Worm (Caenorhabditis elegans) whole organism, late embryonic: Measurements from ENCODE around the gene Y46D2A.1.

Source experiments
- ama-1 ChIP-seq: fragments of 150-350 bp; optimal IDR thresholded peaks from 2 replicates; lab custom pipeline; 2014
- ceh-18 ChIP-seq: sonication (generic microtip); optimal IDR thresholded peaks from 2 replicates; lab custom pipeline; 2016; ENCODE audit warnings: missing genetic modification characterization, missing compliant biosample characterization
- ets-4 ChIP-seq: sonication (generic microtip); optimal IDR thresholded peaks from 2 replicates; lab custom pipeline; 2016; ENCODE audit warnings: missing genetic modification characterization, missing compliant biosample characterization
- fkh-10 ChIP-seq: fragments of 150-350 bp; optimal IDR thresholded peaks from 2 replicates; lab custom pipeline; 2014; ENCODE audit warnings: missing biosample characterization, missing genetic modification reagents, missing genetic modification characterization
- fkh-6 ChIP-seq: sonication (generic microtip); optimal IDR thresholded peaks from 2 replicates; lab custom pipeline; 2016; ENCODE audit warnings: missing genetic modification characterization, missing compliant biosample characterization
- lin-11 ChIP-seq: fragments of 200-800 bp; sonication (Bioruptor generic); optimal IDR thresholded peaks from 2 replicates; lab custom pipeline; 2018; ENCODE audit warnings: mild to moderate bottlenecking, missing genetic modification characterization, missing compliant biosample characterization
- nhr-11 ChIP-seq: fragments of 150-350 bp; optimal IDR thresholded peaks from 2 replicates; lab custom pipeline; 2014; ENCODE audit warnings: missing biosample characterization, missing genetic modification characterization
- odd-2 ChIP-seq: sonication (generic microtip); optimal IDR thresholded peaks from 2 replicates; lab custom pipeline; 2017; ENCODE audit warnings: antibody characterized with exemption, mild to moderate bottlenecking, missing genetic modification characterization, missing compliant biosample characterization
- pag-3 ChIP-seq: sonication (generic microtip); optimal IDR thresholded peaks from 2 replicates; lab custom pipeline; 2016; ENCODE audit warnings: missing compliant biosample characterization, missing genetic modification characterization, borderline replicate concordance
- pros-1 ChIP-seq: fragments of 150-350 bp; optimal IDR thresholded peaks from 2 replicates; lab custom pipeline; 2014; ENCODE audit warnings: missing biosample characterization, missing genetic modification reagents, missing genetic modification characterization
- unc-55 ChIP-seq: sonication (generic microtip); optimal IDR thresholded peaks from 2 replicates; lab custom pipeline; 2017; ENCODE audit warnings: missing biosample characterization, missing genetic modification reagents, missing genetic modification characterization
- unc-86 ChIP-seq: sonication (generic microtip); optimal IDR thresholded peaks from 2 replicates; lab custom pipeline; 2016; ENCODE audit warnings: missing genetic modification characterization, missing compliant biosample characterization

DNA sequence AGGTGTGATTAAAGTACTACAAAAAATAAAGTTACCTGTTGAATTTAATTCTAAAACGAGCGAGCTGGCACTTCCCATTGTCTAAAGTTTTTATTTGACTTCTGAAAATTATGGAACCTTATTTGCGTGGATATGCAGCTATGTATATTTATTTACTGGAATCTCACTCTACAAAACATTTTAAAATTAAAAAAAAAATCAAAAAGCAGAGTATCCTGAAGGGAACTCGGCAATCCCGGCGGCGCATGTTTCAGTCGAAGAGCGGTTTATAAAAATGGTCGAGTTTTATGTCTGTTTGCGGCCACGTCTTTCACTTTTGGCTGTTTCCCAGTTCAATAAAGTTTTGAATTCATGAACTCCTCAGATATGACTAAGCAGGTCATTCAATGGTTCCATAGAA, 14.7 kb downstream of the Y46D2A.1 start, which contains the start of gene F14D2.19:
- TF ChIP-seq odd-2 (tag; lab: Kevin White, UChicago) (no peak), lin-11 (no peak), nhr-11 (tag; lab: Kevin White, UChicago) (no peak), ama-1 (lab: Kevin White, UChicago) (no peak), pros-1 (tag; lab: Kevin White, UChicago) (no peak), ets-4 (no peak), unc-86 (tag; lab: Kevin White, UChicago) (no peak), ceh-18 (tag; lab: Kevin White, UChicago) (no peak), pag-3 (no peak), unc-55 (GFP tag; lab: Kevin White, UChicago) (no peak), fkh-10 (GFP tag; lab: Kevin White, UChicago) (no peak), fkh-6 (tag; lab: Kevin White, UChicago) (no peak)
